Fruit fly (Drosophila melanogaster) whole organism, pupa: Measurements from ENCODE around the gene CG31274.

Source experiments
- CG12605 ChIP-seq: fragments of 200-800 bp; sonication (Bioruptor generic); IDR thresholded peaks from 2 replicates; pipeline ENCODE4 v1.3.6; 2022; ENCODE audit warnings: missing biosample characterization, missing genetic modification characterization
- CG13204 ChIP-seq: fragments of 200-800 bp; sonication (Bioruptor generic); optimal IDR thresholded peaks from 2 replicates; lab custom pipeline; 2018; ENCODE audit warnings: missing biosample characterization, mild to moderate bottlenecking, missing genetic modification characterization, moderate library complexity
- CG14655 ChIP-seq: fragments of 200-800 bp; sonication (Bioruptor generic); optimal IDR thresholded peaks from 3 replicates; lab custom pipeline; 2017; ENCODE audit warnings: mild to moderate bottlenecking, missing biosample characterization, missing genetic modification reagents, missing genetic modification characterization
- CG32121 ChIP-seq: fragments of 200-800 bp; sonication (Bioruptor generic); IDR thresholded peaks from 2 replicates; pipeline ENCODE4 v1.3.6; 2022; ENCODE audit warnings: missing biosample characterization, missing genetic modification characterization
- CG34367 ChIP-seq: fragments of 200-800 bp; sonication (Bioruptor generic); optimal IDR thresholded peaks from 2 replicates; lab custom pipeline; 2018; ENCODE audit warnings: missing biosample characterization, mild to moderate bottlenecking, missing genetic modification characterization
- CG4496 ChIP-seq: fragments of 200-800 bp; sonication (Bioruptor generic); IDR thresholded peaks from 3 replicates; pipeline ENCODE4 v1.3.6; 2022; ENCODE audit warnings: missing biosample characterization, missing genetic modification characterization
- CG8159 ChIP-seq: fragments of 200-800 bp; sonication (Bioruptor generic); optimal IDR thresholded peaks from 3 replicates; lab custom pipeline; 2018; ENCODE audit warnings: missing biosample characterization, mild to moderate bottlenecking, missing genetic modification characterization, moderate library complexity
- CG8301 ChIP-seq: fragments of 200-800 bp; sonication (Bioruptor generic); optimal IDR thresholded peaks from 2 replicates; lab custom pipeline; 2018; ENCODE audit warnings: missing biosample characterization, mild to moderate bottlenecking, missing genetic modification characterization
- CG9948 ChIP-seq: fragments of 200-800 bp; sonication (Bioruptor generic); optimal IDR thresholded peaks from 2 replicates; lab custom pipeline; 2018; ENCODE audit warnings: missing biosample characterization, mild to moderate bottlenecking, missing genetic modification characterization, moderate library complexity
- D1 ChIP-seq: fragments of 200-800 bp; sonication (Bioruptor generic); optimal IDR thresholded peaks from 2 replicates; lab custom pipeline; 2018; ENCODE audit warnings: missing biosample characterization, mild to moderate bottlenecking, missing genetic modification characterization, moderate library complexity
- EcR ChIP-seq: fragments of 200-800 bp; sonication (Bioruptor generic); optimal IDR thresholded peaks from 3 replicates; lab custom pipeline; 2019; ENCODE audit warnings: missing biosample characterization, missing genetic modification characterization, mild to moderate bottlenecking, moderate library complexity, missing genetic modification reagents
- Ets98B ChIP-seq: fragments of 200-800 bp; sonication (Bioruptor generic); IDR thresholded peaks from 2 replicates; pipeline ENCODE4 v1.3.6; 2022; ENCODE audit warnings: missing biosample characterization, missing genetic modification characterization
- Pif1B ChIP-seq: fragments of 200-800 bp; sonication (Bioruptor generic); optimal IDR thresholded peaks from 3 replicates; lab custom pipeline; 2016; ENCODE audit warnings: missing biosample characterization, missing genetic modification characterization
- Snoo ChIP-seq: fragments of 200-800 bp; sonication (Bioruptor generic); optimal IDR thresholded peaks from 3 replicates; lab custom pipeline; 2017; ENCODE audit warnings: missing biosample characterization, mild to moderate bottlenecking, missing genetic modification characterization, inconsistent platforms
- gl ChIP-seq: fragments of 200-800 bp; sonication (Bioruptor generic); optimal IDR thresholded peaks from 2 replicates; lab custom pipeline; 2018; ENCODE audit warnings: missing biosample characterization, mild to moderate bottlenecking, missing genetic modification characterization
- rn ChIP-seq: fragments of 200-800 bp; sonication (Bioruptor generic); IDR thresholded peaks from 2 replicates; pipeline ENCODE4 v1.3.6; 2022; ENCODE audit warnings: missing biosample characterization, missing genetic modification characterization

CG31274 gene

DNA sequence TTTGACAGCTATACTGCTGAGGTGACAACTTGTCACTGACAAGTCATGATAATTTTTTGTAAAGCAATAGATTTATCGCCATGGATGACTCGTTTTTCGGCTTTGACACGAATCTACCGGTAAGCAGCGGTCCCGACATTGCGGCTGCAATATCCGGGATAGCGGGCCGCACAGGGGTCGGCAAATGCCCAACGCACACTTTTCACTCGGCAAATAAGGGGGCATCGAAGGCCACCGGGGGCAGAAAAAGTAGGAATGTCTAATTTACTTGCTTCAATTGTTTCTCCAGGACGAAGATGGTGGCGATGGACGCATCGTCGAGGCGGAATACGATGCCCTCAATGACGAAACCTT, 50.7 kb downstream of the CG31274 start:
- no peak for TF ChIP-seq Pif1B (GFP tag; lab: Kevin White, UChicago)
- no peak for TF ChIP-seq D1
- TF ChIP-seq CG34367 (tag; lab: Kevin White, UChicago): no peak
- no peak for TF ChIP-seq Snoo
- TF ChIP-seq CG32121 (GFP tag; lab: Robert Waterston, UW): no peak
- no peak for TF ChIP-seq gl (tag; lab: Kevin White, UChicago)
- TF ChIP-seq CG8301 (tag; lab: Kevin White, UChicago): no peak
- TF ChIP-seq CG4496 (GFP tag; lab: Robert Waterston, UW): no peak
- TF ChIP-seq CG13204 (GFP tag; lab: Kevin White, UChicago): no peak
- no peak for TF ChIP-seq Ets98B (GFP tag; lab: Robert Waterston, UW)
- TF ChIP-seq EcR: no peak
- no peak for TF ChIP-seq rn (GFP tag; lab: Robert Waterston, UW)
- TF ChIP-seq CG8159 (tag; lab: Kevin White, UChicago): no peak
- TF ChIP-seq CG9948 (tag; lab: Kevin White, UChicago): no peak
- TF ChIP-seq CG12605 (GFP tag; lab: Robert Waterston, UW): no peak
- no peak for TF ChIP-seq CG14655 (GFP tag; lab: Kevin White, UChicago)
